Worm (Caenorhabditis elegans) whole organism, L1 larva: Measurements from ENCODE around the gene Y45F10C.4.
A peak's percentile ranks its signal among the peaks of the same experiment; 100 is the strongest.

Experiments used
- C04F5.9 ChIP-seq: sonication (generic microtip); optimal IDR thresholded peaks from 2 replicates; lab custom pipeline; 2016; ENCODE audit warnings: missing genetic modification characterization, missing compliant biosample characterization
- C16A3.4 ChIP-seq: fragments of 150-350 bp; optimal IDR thresholded peaks from 2 replicates; lab custom pipeline; 2014; ENCODE audit warnings: missing biosample characterization, missing genetic modification characterization
- F16B12.6 ChIP-seq: fragments of 150-350 bp; optimal IDR thresholded peaks from 2 replicates; lab custom pipeline; 2014; ENCODE audit warnings: missing biosample characterization, missing genetic modification characterization
- aly-2 ChIP-seq: fragments of 150-350 bp; optimal IDR thresholded peaks from 2 replicates; lab custom pipeline; 2014; ENCODE audit warnings: missing biosample characterization, missing genetic modification characterization
- ceh-63 ChIP-seq: fragments of 200-800 bp; sonication (Bioruptor generic); optimal IDR thresholded peaks from 2 replicates; lab custom pipeline; 2018; ENCODE audit warnings: mild to moderate bottlenecking, missing genetic modification characterization, missing compliant biosample characterization
- ceh-82 ChIP-seq, 3 experiments: fragments of 150-350 bp in 1 of 3; sonication (generic microtip) in 2 of 3; optimal IDR thresholded peaks; 2 replicates each; lab custom pipeline; 2014 to 2017; ENCODE audit warnings: missing biosample characterization in 3 of 3, missing genetic modification characterization in 3 of 3
- dpl-1 ChIP-seq, 3 experiments: fragments of 150-350 bp in 2 of 3; sonication (generic microtip) in 1 of 3; optimal IDR thresholded peaks; 2 replicates each; lab custom pipeline; 2014 to 2017; ENCODE audit warnings: missing biosample characterization in 3 of 3, missing genetic modification characterization in 3 of 3, missing genetic modification reagents in 3 of 3
- dsc-1 ChIP-seq: sonication (generic microtip); optimal IDR thresholded peaks from 2 replicates; lab custom pipeline; 2016; ENCODE audit warnings: mild to moderate bottlenecking, missing genetic modification characterization, missing compliant biosample characterization
- efl-1 ChIP-seq, 4 experiments: fragments of 150-350 bp; optimal IDR thresholded peaks in 3 of 4; peaks in 1 of 4; 1 replicate in 1 of 4; 2 replicates in 3 of 4; lab custom pipeline; 2014; ENCODE audit warnings: missing biosample characterization in 2 of 4, missing genetic modification characterization in 2 of 4, missing genetic modification reagents in 2 of 4
- egl-13 ChIP-seq: sonication (generic microtip); optimal IDR thresholded peaks from 2 replicates; lab custom pipeline; 2016; ENCODE audit warnings: missing genotype, missing genetic modification reagents, missing genetic modification characterization, missing compliant biosample characterization
- egl-27 ChIP-seq, 2 experiments: fragments of 150-350 bp in 1 of 2; sonication (generic microtip); optimal IDR thresholded peaks; 3 replicates each; lab custom pipeline; 2017 to 2018; ENCODE audit warnings: missing biosample characterization in 2 of 2, missing genetic modification characterization in 2 of 2, missing genetic modification reagents in 2 of 2
- elt-3 ChIP-seq, 6 experiments: fragments of 150-350 bp in 1 of 6; sonication (generic microtip); optimal IDR thresholded peaks; 2 replicates each; lab custom pipeline; 2017 to 2018; ENCODE audit warnings: missing biosample characterization in 6 of 6, missing genetic modification characterization in 6 of 6, inconsistent platforms in 1 of 6
- fkh-10 ChIP-seq: sonication (generic microtip); optimal IDR thresholded peaks from 2 replicates; lab custom pipeline; 2017; ENCODE audit warnings: missing biosample characterization, missing genetic modification reagents, missing genetic modification characterization
- fkh-4 ChIP-seq: sonication (generic microtip); optimal IDR thresholded peaks from 2 replicates; lab custom pipeline; 2016; ENCODE audit warnings: missing compliant biosample characterization, missing genetic modification characterization, borderline replicate concordance
- fkh-8 ChIP-seq: sonication (generic microtip); optimal IDR thresholded peaks from 2 replicates; lab custom pipeline; 2016; ENCODE audit warnings: mild to moderate bottlenecking, missing genetic modification characterization, missing compliant biosample characterization
- hlh-17 ChIP-seq: fragments of 200-800 bp; sonication (Bioruptor generic); optimal IDR thresholded peaks from 2 replicates; lab custom pipeline; 2018; ENCODE audit warnings: missing genetic modification characterization, mild to moderate bottlenecking, missing compliant biosample characterization, moderate library complexity, borderline replicate concordance
- hlh-4 ChIP-seq: sonication (generic microtip); optimal IDR thresholded peaks from 2 replicates; lab custom pipeline; 2016; ENCODE audit warnings: mild to moderate bottlenecking, missing genetic modification characterization, missing compliant biosample characterization
- jun-1 ChIP-seq: fragments of 150-350 bp; optimal IDR thresholded peaks from 2 replicates; lab custom pipeline; 2014; ENCODE audit warnings: missing biosample characterization, missing genetic modification reagents, missing genetic modification characterization
- lin-13 ChIP-seq: fragments of 150-350 bp; optimal IDR thresholded peaks from 2 replicates; lab custom pipeline; 2014; ENCODE audit warnings: missing biosample characterization, missing genetic modification reagents, missing genetic modification characterization
- lin-14 ChIP-seq: fragments of 200-800 bp; sonication (Bioruptor generic); optimal IDR thresholded peaks from 2 replicates; lab custom pipeline; 2018; ENCODE audit warnings: mild to moderate bottlenecking, missing genetic modification characterization, moderate library complexity, missing compliant biosample characterization
- lin-35 ChIP-seq, 2 experiments: fragments of 150-350 bp; optimal IDR thresholded peaks; 2 replicates each; lab custom pipeline; 2014; ENCODE audit warnings: missing biosample characterization in 2 of 2, missing genetic modification characterization in 2 of 2, missing genetic modification reagents in 2 of 2
- lin-39 ChIP-seq: fragments of 150-350 bp; optimal IDR thresholded peaks from 2 replicates; lab custom pipeline; 2014; ENCODE audit warnings: missing biosample characterization, missing genetic modification reagents, missing genetic modification characterization
- lir-3 ChIP-seq: sonication (generic microtip); optimal IDR thresholded peaks from 2 replicates; lab custom pipeline; 2016; ENCODE audit warnings: mild to moderate bottlenecking, missing genetic modification characterization, moderate library complexity, missing compliant biosample characterization; ENCODE audit not compliant: poor library complexity
- mab-9 ChIP-seq: fragments of 200-800 bp; sonication (Bioruptor generic); IDR thresholded peaks from 2 replicates; pipeline ENCODE4 v1.3.6; 2022; ENCODE audit warnings: missing genetic modification reagents, missing genetic modification characterization, missing compliant biosample characterization
- mdl-1 ChIP-seq, 2 experiments: fragments of 150-350 bp; optimal IDR thresholded peaks; 2 replicates each; lab custom pipeline; 2014 to 2017; ENCODE audit warnings: missing biosample characterization in 2 of 2, missing genetic modification characterization in 2 of 2, inconsistent platforms in 1 of 2
- mep-1 ChIP-seq: fragments of 150-350 bp; optimal IDR thresholded peaks from 2 replicates; lab custom pipeline; 2014; ENCODE audit warnings: missing biosample characterization, missing genetic modification characterization
- nhr-20 ChIP-seq: sonication (generic microtip); optimal IDR thresholded peaks from 2 replicates; lab custom pipeline; 2016; ENCODE audit warnings: mild to moderate bottlenecking, missing genetic modification characterization, missing compliant biosample characterization
- nhr-28 ChIP-seq: fragments of 150-350 bp; optimal IDR thresholded peaks from 2 replicates; lab custom pipeline; 2014; ENCODE audit warnings: missing biosample characterization, missing genetic modification characterization
- nhr-47 ChIP-seq: sonication (generic microtip); optimal IDR thresholded peaks from 2 replicates; lab custom pipeline; 2016; ENCODE audit warnings: mild to moderate bottlenecking, missing genetic modification characterization, moderate library complexity, missing compliant biosample characterization
- nhr-76 ChIP-seq: sonication (generic microtip); optimal IDR thresholded peaks from 2 replicates; lab custom pipeline; 2017; ENCODE audit warnings: missing biosample characterization, missing genetic modification characterization
- nhr-90 ChIP-seq: sonication (generic microtip); optimal IDR thresholded peaks from 2 replicates; lab custom pipeline; 2016; ENCODE audit warnings: mild to moderate bottlenecking, missing genetic modification characterization, missing compliant biosample characterization; ENCODE audit not compliant: poor library complexity
- snu-23 ChIP-seq: sonication (generic microtip); optimal IDR thresholded peaks from 2 replicates; lab custom pipeline; 2016; ENCODE audit warnings: missing genetic modification characterization, missing compliant biosample characterization
- sox-4 ChIP-seq: sonication (generic microtip); optimal IDR thresholded peaks from 2 replicates; lab custom pipeline; 2016; ENCODE audit warnings: missing genetic modification characterization, missing compliant biosample characterization
- sup-37 ChIP-seq: fragments of 200-800 bp; sonication (Bioruptor generic); optimal IDR thresholded peaks from 2 replicates; lab custom pipeline; 2018; ENCODE audit warnings: mild to moderate bottlenecking, missing genetic modification characterization, missing compliant biosample characterization
- tlp-1 ChIP-seq: fragments of 150-350 bp; optimal IDR thresholded peaks from 2 replicates; lab custom pipeline; 2014; ENCODE audit warnings: missing biosample characterization, missing genetic modification characterization
- unc-130 ChIP-seq: fragments of 150-350 bp; optimal IDR thresholded peaks from 2 replicates; lab custom pipeline; 2017; ENCODE audit warnings: missing biosample characterization, missing genetic modification characterization, inconsistent platforms
- unc-30 ChIP-seq: sonication (generic microtip); optimal IDR thresholded peaks from 2 replicates; lab custom pipeline; 2017; ENCODE audit warnings: missing biosample characterization, missing genetic modification characterization
- unc-86 ChIP-seq: sonication (generic microtip); optimal IDR thresholded peaks from 2 replicates; lab custom pipeline; 2016; ENCODE audit warnings: missing genetic modification characterization, missing compliant biosample characterization
- unc-98 ChIP-seq: fragments of 200-800 bp; sonication (Bioruptor generic); IDR thresholded peaks from 2 replicates; pipeline ENCODE4 v1.3.6; 2022; ENCODE audit warnings: missing genetic modification characterization, missing compliant biosample characterization
- xbp-1 ChIP-seq: sonication (generic microtip); optimal IDR thresholded peaks from 2 replicates; lab custom pipeline; 2016; ENCODE audit warnings: missing genetic modification characterization, missing compliant biosample characterization
- ztf-11 ChIP-seq, 2 experiments: sonication (generic microtip); optimal IDR thresholded peaks; 2 replicates each; lab custom pipeline; 2016 to 2017; ENCODE audit warnings: missing genetic modification characterization in 2 of 2, missing biosample characterization in 1 of 2, missing compliant biosample characterization in 1 of 2
- ztf-4 ChIP-seq: fragments of 150-350 bp; optimal IDR thresholded peaks from 2 replicates; lab custom pipeline; 2014; ENCODE audit warnings: missing biosample characterization, missing genetic modification characterization

Gene Y45F10C.4

DNA sequence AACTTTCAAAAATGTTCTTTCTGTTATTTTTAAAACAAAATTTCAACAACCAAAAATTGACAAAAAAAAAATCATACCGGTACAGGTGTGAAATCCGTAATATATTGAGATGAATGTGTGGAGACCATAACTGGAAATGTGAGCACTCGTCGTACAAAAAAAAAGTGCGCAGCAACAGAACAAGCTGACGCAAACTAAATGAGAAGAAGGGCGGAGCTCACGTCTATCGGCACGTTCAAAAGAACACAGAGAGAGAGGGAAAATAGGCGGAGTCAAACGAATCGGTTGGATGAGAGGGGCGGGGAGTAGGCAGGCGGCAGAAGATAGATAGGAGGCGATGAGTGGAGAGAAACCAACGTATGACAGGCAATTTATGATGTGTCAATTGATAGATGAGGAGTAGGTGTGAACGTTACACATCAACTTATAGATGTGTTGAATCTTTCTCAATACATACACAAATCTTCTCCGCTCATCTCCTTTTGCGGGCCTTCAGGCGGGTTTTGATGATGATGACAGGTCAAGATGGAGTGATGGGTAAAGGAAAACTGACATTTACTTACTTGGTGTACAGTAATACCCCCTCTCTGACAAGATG, 39.9 kb upstream of the Y45F10C.4 start, which contains the start of gene tlp-1 (continued):
- TF ChIP-seq unc-30 (tag; lab: Kevin White, UChicago) (no peak), lin-39 (tag; lab: Kevin White, UChicago) (peak; percentile 16), tlp-1 (tag; lab: Kevin White, UChicago) (no peak), egl-13 (tag; lab: Kevin White, UChicago) (no peak), nhr-47 (tag; lab: Kevin White, UChicago) (peak; percentile 18), nhr-20 (tag; lab: Kevin White, UChicago) (peak; percentile 40), snu-23 (peak; percentile 68)

DNA sequence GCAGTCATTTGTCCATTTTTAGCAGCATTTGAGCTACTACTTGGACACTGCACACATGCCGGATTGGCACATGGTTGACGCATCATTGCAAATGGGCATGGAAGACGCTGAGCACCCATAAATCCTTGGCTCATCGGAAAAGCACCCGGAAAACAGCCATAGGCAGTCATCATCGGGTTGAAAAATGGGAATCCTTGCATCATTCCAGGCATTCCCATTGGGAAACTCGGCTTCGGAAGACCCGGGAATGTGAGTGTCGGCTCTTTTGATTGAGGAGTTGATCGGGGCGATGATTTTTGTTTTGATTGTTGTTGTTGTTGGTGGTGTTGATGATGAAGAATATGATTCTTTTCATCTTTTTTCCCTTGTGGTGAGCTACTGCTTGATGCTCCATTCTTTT, 38.7 kb upstream of the Y45F10C.4 start:
- no peak for TF ChIP-seq ztf-11 (tag; optimal IDR thresholded peaks at IDR 0.05; lab: Kevin White, UChicago)
- TF ChIP-seq lin-35 (GFP tag; optimal IDR thresholded peaks at IDR 0.05; lab: Kevin White, UChicago): no peak
- TF ChIP-seq nhr-28 (tag; lab: Kevin White, UChicago): no peak
- TF ChIP-seq C04F5.9: no peak
- TF ChIP-seq nhr-76 (tag; lab: Kevin White, UChicago): no peak
- TF ChIP-seq fkh-10 (GFP tag; lab: Kevin White, UChicago): no peak
- TF ChIP-seq mab-9 (GFP tag; lab: Robert Waterston, UW): peak; percentile 53; the same call in 1 of the 2 replicates
- TF ChIP-seq lin-14 (GFP tag; lab: Kevin White, UChicago): peak; percentile 2

DNA sequence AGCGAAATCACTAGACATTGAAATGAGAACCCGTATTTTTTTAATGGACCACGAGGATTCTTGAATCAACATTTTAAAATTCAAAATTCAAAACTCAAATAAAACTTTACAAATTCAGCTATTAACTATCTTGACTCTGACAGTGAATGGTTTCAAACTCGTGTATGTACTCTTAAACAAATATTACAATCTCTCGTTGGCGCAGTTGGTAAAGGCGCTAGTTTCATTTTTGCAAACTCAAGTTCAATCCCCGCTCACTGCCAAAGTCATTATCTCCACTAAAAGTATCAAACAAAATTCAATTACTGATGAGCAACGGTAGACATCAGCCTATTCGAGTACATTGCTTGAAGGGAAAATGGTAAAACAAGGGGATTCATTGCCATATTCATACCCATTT, 37.5 kb upstream of the Y45F10C.4 start:
- TF ChIP-seq efl-1 (optimal IDR thresholded peaks at IDR 0.05; lab: Kevin White, UChicago) (no peak), efl-1 (GFP tag; optimal IDR thresholded peaks at IDR 0.05 in 1 of 2; lab: Kevin White, UChicago) (peak in 1 of 2 experiments; percentile 10), C16A3.4 (tag; lab: Kevin White, UChicago) (no peak), lin-35 (GFP tag; optimal IDR thresholded peaks at IDR 0.05; lab: Kevin White, UChicago) (peak in 1 of 2 experiments; percentile 12), nhr-90 (tag; lab: Kevin White, UChicago) (peak; percentile 3)

DNA sequence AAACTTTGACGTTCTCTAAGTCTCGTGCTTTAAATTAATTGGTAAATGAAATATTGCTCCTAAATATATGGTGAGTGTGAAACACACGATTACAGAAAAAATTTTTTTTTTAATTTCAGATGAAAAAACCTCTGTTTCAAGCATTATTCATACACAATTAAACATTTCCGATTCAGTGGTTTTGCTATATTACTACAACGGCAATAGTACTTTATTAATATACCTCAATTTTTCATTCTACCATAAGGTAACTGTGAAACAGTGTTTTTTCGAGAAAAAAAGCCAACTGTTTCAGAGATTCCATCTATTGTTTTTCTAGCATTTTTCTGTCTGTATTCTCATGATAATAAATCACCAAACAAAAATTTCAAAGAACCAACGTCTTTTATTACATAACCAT, 36.9 kb upstream of the Y45F10C.4 start:
- TF ChIP-seq F16B12.6 (tag; lab: Kevin White, UChicago): no peak

DNA sequence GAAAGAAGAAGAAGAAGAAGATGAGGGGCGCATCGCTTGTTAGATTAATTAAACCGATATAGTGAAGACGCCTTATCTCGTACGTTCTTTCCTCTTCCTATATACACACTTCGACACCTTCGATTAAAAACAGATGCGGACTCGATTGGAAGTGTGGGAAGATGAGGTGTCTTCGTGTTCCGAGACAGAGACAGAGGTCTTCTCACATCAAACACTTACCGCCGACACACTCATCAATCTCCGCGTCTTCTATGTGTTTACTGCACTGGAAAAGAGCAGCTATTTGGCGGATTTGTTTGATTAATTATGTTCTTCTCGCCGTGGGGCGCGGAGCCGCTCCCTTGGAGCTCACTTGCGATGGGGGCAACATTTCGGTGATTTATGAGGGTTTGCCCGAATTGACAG, 35.4 kb upstream of the Y45F10C.4 start:
- TF ChIP-seq sup-37 (GFP tag; lab: Kevin White, UChicago) (no peak), lin-13 (GFP tag; lab: Kevin White, UChicago) (no peak), lir-3 (tag; lab: Kevin White, UChicago) (no peak), fkh-8 (tag; lab: Kevin White, UChicago) (no peak), unc-98 (no peak), sox-4 (no peak), fkh-4 (tag; lab: Kevin White, UChicago) (peak; percentile 59), ceh-82 (tag; optimal IDR thresholded peaks at IDR 0.05; lab: Kevin White, UChicago) (no peak), F16B12.6 (tag; lab: Kevin White, UChicago) (no peak), xbp-1 (tag; lab: Kevin White, UChicago) (no peak), unc-86 (tag; lab: Kevin White, UChicago) (no peak), tlp-1 (tag; lab: Kevin White, UChicago) (no peak), lin-14 (GFP tag; lab: Kevin White, UChicago) (peak; percentile 86), unc-130 (tag; lab: Kevin White, UChicago) (no peak), jun-1 (tag; lab: Kevin White, UChicago) (no peak), mab-9 (GFP tag; lab: Robert Waterston, UW) (peak; percentile 79), mdl-1 (tag; optimal IDR thresholded peaks at IDR 0.05; lab: Kevin White, UChicago) (no peak), ztf-4 (tag; lab: Kevin White, UChicago) (no peak), aly-2 (tag; lab: Kevin White, UChicago) (no peak), C04F5.9 (no peak), dsc-1 (tag; lab: Kevin White, UChicago) (peak; percentile 93), elt-3 (tag; optimal IDR thresholded peaks at IDR 0.05; lab: Kevin White, UChicago) (no peak), egl-27 (tag; optimal IDR thresholded peaks at IDR 0.05; lab: Kevin White, UChicago) (peak in 1 of 2 experiments; percentile 39), dpl-1 (GFP tag; optimal IDR thresholded peaks at IDR 0.05; lab: Kevin White, UChicago) (no peak), mep-1 (tag; lab: Kevin White, UChicago) (peak; percentile 17), ceh-63 (GFP tag; lab: Kevin White, UChicago) (no peak), hlh-4 (tag; lab: Kevin White, UChicago) (no peak), nhr-20 (tag; lab: Kevin White, UChicago) (no peak), hlh-17 (GFP tag; lab: Kevin White, UChicago) (no peak)
